Worm (Caenorhabditis elegans) whole organism, midembryonic: ENCODE data around the gene copz-1.

Experiments
- T22C8.4 ChIP-seq: fragments of 200-800 bp; sonication (Bioruptor generic); IDR thresholded peaks from 2 replicates; pipeline ENCODE4 v1.3.6; 2022; ENCODE audit warnings: missing genetic modification characterization, missing compliant biosample characterization
- cog-1 ChIP-seq: sonication (generic microtip); optimal IDR thresholded peaks from 2 replicates; lab custom pipeline; 2016; ENCODE audit warnings: missing genetic modification characterization, missing compliant biosample characterization
- flt-1 ChIP-seq: fragments of 200-800 bp; sonication (Bioruptor generic); IDR thresholded peaks from 2 replicates; pipeline ENCODE4 v1.3.6; 2022; ENCODE audit warnings: missing genetic modification characterization, missing compliant biosample characterization
- ref-1 ChIP-seq: fragments of 200-800 bp; sonication (Bioruptor generic); conservative IDR thresholded peaks from 2 replicates; pipeline ENCODE4 v1.3.6; 2022; ENCODE audit warnings: missing genetic modification reagents, missing genetic modification characterization, missing compliant biosample characterization
- tab-1 ChIP-seq: fragments of 200-800 bp; sonication (Bioruptor generic); IDR thresholded peaks from 2 replicates; pipeline ENCODE4 v1.3.6; 2022; ENCODE audit warnings: missing genetic modification characterization, missing compliant biosample characterization
- ztf-23 ChIP-seq: fragments of 200-800 bp; sonication (Bioruptor generic); IDR thresholded peaks from 2 replicates; pipeline ENCODE4 v1.3.6; 2022; ENCODE audit warnings: missing genetic modification reagents, missing genetic modification characterization, missing compliant biosample characterization
- ztf-29 ChIP-seq: fragments of 200-800 bp; sonication (Bioruptor generic); IDR thresholded peaks from 2 replicates; pipeline ENCODE4 v1.3.6; 2022; ENCODE audit warnings: missing genetic modification reagents, missing genetic modification characterization, missing compliant biosample characterization

- TF ChIP-seq flt-1 (GFP tag; lab: Robert Waterston, UW) (no peak), ztf-29 (GFP tag; lab: Robert Waterston, UW) (no peak), ref-1 (GFP tag; lab: Robert Waterston, UW) (no peak), cog-1 (tag; lab: Kevin White, UChicago) (no peak), ztf-23 (GFP tag; lab: Robert Waterston, UW) (no peak), T22C8.4 (GFP tag; lab: Robert Waterston, UW) (no peak), tab-1 (GFP tag; lab: Robert Waterston, UW) (no peak)
Measured at ce11 chrII:10847057-10847456, 25.6 kb upstream of the copz-1 start.
